Fruit fly (Drosophila melanogaster) whole organism, embryonic: ENCODE measurements around the gene Obp99c.

ENCODE experiments used
- Antp ChIP-seq: fragments of 200-800 bp; sonication (Bioruptor generic); optimal IDR thresholded peaks from 3 replicates; lab custom pipeline; 2016; ENCODE audit warnings: missing biosample characterization, missing genetic modification characterization
- Blimp-1 ChIP-seq: fragments of 200-800 bp; sonication (Bioruptor generic); optimal IDR thresholded peaks from 3 replicates; lab custom pipeline; 2018; ENCODE audit warnings: missing biosample characterization, missing genetic modification characterization, mild to moderate bottlenecking, moderate library complexity, missing genetic modification reagents
- CG10959 ChIP-seq: fragments of 200-800 bp; sonication (Bioruptor generic); IDR thresholded peaks from 2 replicates; pipeline ENCODE4 v1.3.6; 2022; ENCODE audit warnings: missing biosample characterization, missing genetic modification characterization
- CG18262 ChIP-seq: fragments of 200-800 bp; optimal IDR thresholded peaks from 3 replicates; lab custom pipeline; 2019; ENCODE audit warnings: missing biosample characterization, mild to moderate bottlenecking, missing genetic modification characterization, moderate library complexity
- CG2120 ChIP-seq: fragments of 200-800 bp; sonication (Bioruptor generic); optimal IDR thresholded peaks from 3 replicates; lab custom pipeline; 2016; ENCODE audit warnings: missing biosample characterization, missing genetic modification characterization
- CG3281 ChIP-seq: fragments of 200-800 bp; sonication (Bioruptor generic); optimal IDR thresholded peaks from 3 replicates; lab custom pipeline; 2017; ENCODE audit warnings: missing biosample characterization, mild to moderate bottlenecking, missing genetic modification characterization
- CG33557 ChIP-seq: fragments of 200-800 bp; sonication (Bioruptor generic); optimal IDR thresholded peaks from 2 replicates; lab custom pipeline; 2019; ENCODE audit warnings: missing biosample characterization, mild to moderate bottlenecking, missing genetic modification characterization, moderate library complexity
- Fer2 ChIP-seq: fragments of 200-800 bp; sonication (Bioruptor generic); optimal IDR thresholded peaks from 2 replicates; lab custom pipeline; 2018; ENCODE audit warnings: missing biosample characterization, mild to moderate bottlenecking, missing genetic modification characterization, moderate library complexity
- Gug ChIP-seq: fragments of 200-800 bp; sonication (Bioruptor generic); IDR thresholded peaks from 4 replicates; pipeline ENCODE4 v1.3.6; 2022; ENCODE audit warnings: missing biosample characterization, missing genetic modification characterization
- Mad ChIP-seq: fragments of 200-800 bp; sonication (Bioruptor generic); optimal IDR thresholded peaks from 2 replicates; lab custom pipeline; 2016; ENCODE audit warnings: missing biosample characterization, missing genetic modification characterization
- eve ChIP-seq, 2 experiments: fragments of >200 bp; optimal IDR thresholded peaks; 2 replicates each; lab custom pipeline; 2017; ENCODE audit warnings: missing biosample characterization in 2 of 2, missing genetic modification characterization in 2 of 2
- stwl ChIP-seq: fragments of 200-800 bp; sonication (Bioruptor generic); optimal IDR thresholded peaks from 3 replicates; lab custom pipeline; 2018; ENCODE audit warnings: missing biosample characterization, mild to moderate bottlenecking, missing genetic modification characterization, moderate library complexity
- vnd ChIP-seq: fragments of 200-800 bp; sonication (Bioruptor generic); IDR thresholded peaks from 3 replicates; pipeline ENCODE4 v1.3.6; 2022; ENCODE audit warnings: missing biosample characterization, missing genetic modification characterization; ENCODE audit not compliant: partially characterized antibody

- TF ChIP-seq CG33557 (GFP tag; lab: Kevin White, UChicago) (no peak), CG2120 (GFP tag; lab: Kevin White, UChicago) (no peak), Blimp-1 (GFP tag; lab: Kevin White, UChicago) (peak; percentile 17), Fer2 (tag; lab: Kevin White, UChicago) (no peak), CG18262 (tag; lab: Kevin White, UChicago) (peak; percentile 38), Mad (no peak), Antp (GFP tag; lab: Kevin White, UChicago) (no peak), stwl (tag; lab: Kevin White, UChicago) (no peak), Gug (GFP tag; lab: Robert Waterston, UW) (no peak), CG10959 (GFP tag; lab: Robert Waterston, UW) (no peak; the same call in 1 of the 2 replicates), CG3281 (GFP tag; lab: Kevin White, UChicago) (no peak), eve (GFP tag; optimal IDR thresholded peaks at IDR 0.05; lab: Kevin White, UChicago) (no peak), vnd (GFP tag; lab: Robert Waterston, UW) (no peak)
These were observed 7.2 kb upstream of the Obp99c start for dm6 chr3R:29696359-29696758.
